Worm (Caenorhabditis elegans) whole organism, L2 larva: ENCODE data around the gene F22B3.8.

Source experiments
- ZK546.5 ChIP-seq: sonication (generic microtip); optimal IDR thresholded peaks from 2 replicates; lab custom pipeline; 2017; ENCODE audit warnings: missing biosample characterization, missing genetic modification characterization
- aly-2 ChIP-seq: fragments of 150-350 bp; optimal IDR thresholded peaks from 2 replicates; lab custom pipeline; 2014; ENCODE audit warnings: missing biosample characterization, missing genetic modification characterization
- blmp-1 ChIP-seq: sonication (generic microtip); optimal IDR thresholded peaks from 2 replicates; lab custom pipeline; 2017; ENCODE audit warnings: missing genetic modification characterization, mild to moderate bottlenecking, missing compliant biosample characterization, antibody characterized with exemption, moderate library complexity; ENCODE audit not compliant: insufficient read depth
- fos-1 ChIP-seq: fragments of 150-350 bp; optimal IDR thresholded peaks from 2 replicates; lab custom pipeline; 2014; ENCODE audit warnings: missing biosample characterization, missing genetic modification characterization
- lin-39 ChIP-seq: fragments of 150-350 bp; optimal IDR thresholded peaks from 2 replicates; lab custom pipeline; 2014; ENCODE audit warnings: missing biosample characterization, missing genetic modification reagents, missing genetic modification characterization
- lsy-2 ChIP-seq, 2 experiments: fragments of 150-350 bp in 1 of 2; sonication (generic microtip) in 1 of 2; optimal IDR thresholded peaks; 2 replicates each; lab custom pipeline; 2014 to 2017; ENCODE audit warnings: missing biosample characterization in 2 of 2, missing genetic modification characterization in 2 of 2
- mdl-1 ChIP-seq, 2 experiments: fragments of 150-350 bp in 1 of 2; sonication (generic microtip) in 1 of 2; optimal IDR thresholded peaks; 2 replicates each; lab custom pipeline; 2017; ENCODE audit warnings: missing biosample characterization in 2 of 2, missing genetic modification characterization in 2 of 2
- nhr-21 ChIP-seq: fragments of 150-350 bp; optimal IDR thresholded peaks from 2 replicates; lab custom pipeline; 2014; ENCODE audit warnings: missing biosample characterization, missing genetic modification characterization
- nhr-25 ChIP-seq: fragments of 150-350 bp; sonication (generic microtip); optimal IDR thresholded peaks from 3 replicates; lab custom pipeline; 2014; ENCODE audit warnings: missing biosample characterization, missing genetic modification characterization
- nhr-77 ChIP-seq: fragments of 150-350 bp; optimal IDR thresholded peaks from 2 replicates; lab custom pipeline; 2014; ENCODE audit warnings: missing biosample characterization, missing genetic modification characterization
- snpc-4 ChIP-seq: fragments of 150-350 bp; optimal IDR thresholded peaks from 2 replicates; lab custom pipeline; 2014; ENCODE audit warnings: missing biosample characterization, missing genetic modification characterization
- unc-39 ChIP-seq: fragments of 150-350 bp; optimal IDR thresholded peaks from 2 replicates; lab custom pipeline; 2014; ENCODE audit warnings: missing biosample characterization, missing genetic modification characterization
- unc-62 ChIP-seq: fragments of 150-350 bp; optimal IDR thresholded peaks from 2 replicates; lab custom pipeline; 2014; ENCODE audit warnings: missing biosample characterization, missing genetic modification reagents, missing genetic modification characterization
- ztf-11 ChIP-seq: sonication (generic microtip); optimal IDR thresholded peaks from 2 replicates; lab custom pipeline; 2017; ENCODE audit warnings: missing biosample characterization, missing genetic modification characterization

- TF ChIP-seq nhr-21 (tag; lab: Kevin White, UChicago): no peak
- TF ChIP-seq mdl-1 (tag; optimal IDR thresholded peaks at IDR 0.05; lab: Kevin White, UChicago): no peak
- no peak for TF ChIP-seq fos-1 (tag; lab: Kevin White, UChicago)
- TF ChIP-seq lsy-2 (tag; optimal IDR thresholded peaks at IDR 0.05; lab: Kevin White, UChicago): no peak
- TF ChIP-seq snpc-4 (tag; lab: Kevin White, UChicago): no peak
- TF ChIP-seq lin-39: no peak
- TF ChIP-seq ZK546.5 (tag; lab: Kevin White, UChicago): no peak
- no peak for TF ChIP-seq blmp-1 (tag; lab: Kevin White, UChicago)
- no peak for TF ChIP-seq nhr-25
- no peak for TF ChIP-seq ztf-11 (tag; lab: Kevin White, UChicago)
- TF ChIP-seq aly-2 (tag; lab: Kevin White, UChicago): no peak
- TF ChIP-seq unc-62 (GFP tag; lab: Kevin White, UChicago): no peak
- TF ChIP-seq unc-39: no peak
- TF ChIP-seq nhr-77 (tag; lab: Kevin White, UChicago): no peak
These were observed 30.5 kb downstream of the F22B3.8 start, which contains the start of gene tag-89 for ce11 chrIV:11394243-11394642.
